Worm (Caenorhabditis elegans) whole organism, L2 larva: ENCODE results near the gene T20D3.6.

ENCODE experiments used
- C34F6.9 ChIP-seq: fragments of 150-350 bp; optimal IDR thresholded peaks from 2 replicates; lab custom pipeline; 2014; ENCODE audit warnings: missing biosample characterization, missing genetic modification characterization
- F13H6.1 ChIP-seq: sonication (generic microtip); optimal IDR thresholded peaks from 2 replicates; lab custom pipeline; 2016; ENCODE audit warnings: missing genetic modification characterization, missing compliant biosample characterization
- R02D3.7 ChIP-seq: fragments of 150-350 bp; optimal IDR thresholded peaks from 2 replicates; lab custom pipeline; 2014; ENCODE audit warnings: missing biosample characterization, missing genetic modification characterization
- Y55F3AM.14 ChIP-seq: fragments of 200-800 bp; sonication (Bioruptor generic); optimal IDR thresholded peaks from 2 replicates; lab custom pipeline; 2018; ENCODE audit warnings: mild to moderate bottlenecking, missing genetic modification characterization, missing compliant biosample characterization
- ZK546.5 ChIP-seq: sonication (generic microtip); optimal IDR thresholded peaks from 2 replicates; lab custom pipeline; 2017; ENCODE audit warnings: missing biosample characterization, missing genetic modification characterization
- alr-1 ChIP-seq: fragments of 150-350 bp; optimal IDR thresholded peaks from 2 replicates; lab custom pipeline; 2014; ENCODE audit warnings: missing biosample characterization, missing genetic modification characterization
- aly-2 ChIP-seq: fragments of 150-350 bp; optimal IDR thresholded peaks from 2 replicates; lab custom pipeline; 2014; ENCODE audit warnings: missing biosample characterization, missing genetic modification characterization
- blmp-1 ChIP-seq: sonication (generic microtip); optimal IDR thresholded peaks from 2 replicates; lab custom pipeline; 2017; ENCODE audit warnings: missing genetic modification characterization, mild to moderate bottlenecking, missing compliant biosample characterization, antibody characterized with exemption, moderate library complexity; ENCODE audit not compliant: insufficient read depth
- ceh-82 ChIP-seq: fragments of 150-350 bp; optimal IDR thresholded peaks from 2 replicates; lab custom pipeline; 2014; ENCODE audit warnings: missing biosample characterization, missing genetic modification characterization
- crh-2 ChIP-seq: sonication (generic microtip); optimal IDR thresholded peaks from 2 replicates; lab custom pipeline; 2017; ENCODE audit warnings: missing biosample characterization, missing genetic modification characterization
- dmd-4 ChIP-seq: sonication (generic microtip); optimal IDR thresholded peaks from 2 replicates; lab custom pipeline; 2017; ENCODE audit warnings: missing biosample characterization, missing genetic modification characterization
- egl-27 ChIP-seq: sonication (generic microtip); optimal IDR thresholded peaks from 3 replicates; lab custom pipeline; 2017; ENCODE audit warnings: missing biosample characterization, missing genetic modification reagents, missing genetic modification characterization
- elt-1 ChIP-seq: fragments of 150-350 bp; optimal IDR thresholded peaks from 2 replicates; lab custom pipeline; 2014; ENCODE audit warnings: missing biosample characterization, missing genetic modification characterization
- fos-1 ChIP-seq: fragments of 150-350 bp; optimal IDR thresholded peaks from 2 replicates; lab custom pipeline; 2014; ENCODE audit warnings: missing biosample characterization, missing genetic modification characterization
- lin-11 ChIP-seq: fragments of 150-350 bp; sonication (generic microtip); optimal IDR thresholded peaks from 2 replicates; lab custom pipeline; 2014; ENCODE audit warnings: missing biosample characterization, missing genetic modification characterization, inconsistent platforms, mixed read lengths
- lin-13 ChIP-seq: fragments of 150-350 bp; optimal IDR thresholded peaks from 2 replicates; lab custom pipeline; 2014; ENCODE audit warnings: missing biosample characterization, missing genetic modification reagents, missing genetic modification characterization
- lin-39 ChIP-seq: fragments of 150-350 bp; optimal IDR thresholded peaks from 2 replicates; lab custom pipeline; 2014; ENCODE audit warnings: missing biosample characterization, missing genetic modification reagents, missing genetic modification characterization
- lsy-2 ChIP-seq, 2 experiments: fragments of 150-350 bp in 1 of 2; sonication (generic microtip) in 1 of 2; optimal IDR thresholded peaks; 2 replicates each; lab custom pipeline; 2014 to 2017; ENCODE audit warnings: missing biosample characterization in 2 of 2, missing genetic modification characterization in 2 of 2
- mab-5 ChIP-seq: fragments of 150-350 bp; optimal IDR thresholded peaks from 2 replicates; lab custom pipeline; 2014; ENCODE audit warnings: missing biosample characterization, missing genetic modification characterization
- nhr-10 ChIP-seq: sonication (generic microtip); optimal IDR thresholded peaks from 2 replicates; lab custom pipeline; 2017; ENCODE audit warnings: missing biosample characterization, missing genetic modification characterization
- nhr-11 ChIP-seq: fragments of 150-350 bp; optimal IDR thresholded peaks from 2 replicates; lab custom pipeline; 2014; ENCODE audit warnings: missing biosample characterization, missing genetic modification characterization
- nhr-129 ChIP-seq: fragments of 150-350 bp; optimal IDR thresholded peaks from 2 replicates; lab custom pipeline; 2014; ENCODE audit warnings: missing biosample characterization, missing genetic modification characterization
- nhr-21 ChIP-seq: fragments of 150-350 bp; optimal IDR thresholded peaks from 2 replicates; lab custom pipeline; 2014; ENCODE audit warnings: missing biosample characterization, missing genetic modification characterization
- nhr-23 ChIP-seq: fragments of 150-350 bp; optimal IDR thresholded peaks from 2 replicates; lab custom pipeline; 2014; ENCODE audit warnings: missing biosample characterization, missing genetic modification reagents, missing genetic modification characterization
- nhr-237 ChIP-seq: fragments of 150-350 bp; optimal IDR thresholded peaks from 2 replicates; lab custom pipeline; 2014; ENCODE audit warnings: missing biosample characterization, missing genetic modification characterization
- nhr-77 ChIP-seq: fragments of 150-350 bp; optimal IDR thresholded peaks from 2 replicates; lab custom pipeline; 2014; ENCODE audit warnings: missing biosample characterization, missing genetic modification characterization
- sem-4 ChIP-seq: fragments of 150-350 bp; optimal IDR thresholded peaks from 2 replicates; lab custom pipeline; 2014; ENCODE audit warnings: missing biosample characterization, missing genetic modification reagents, missing genetic modification characterization
- skn-1 ChIP-seq: sonication (generic microtip); optimal IDR thresholded peaks from 2 replicates; lab custom pipeline; 2017; ENCODE audit warnings: missing biosample characterization, missing genetic modification characterization
- sma-9 ChIP-seq, 2 experiments: fragments of 150-350 bp in 1 of 2; sonication (generic microtip) in 1 of 2; optimal IDR thresholded peaks; 2 replicates each; lab custom pipeline; 2014 to 2016; ENCODE audit warnings: missing genetic modification characterization in 2 of 2, mild to moderate bottlenecking in 1 of 2, missing biosample characterization in 1 of 2, missing compliant biosample characterization in 1 of 2, missing genetic modification reagents in 1 of 2, moderate library complexity in 1 of 2
- snpc-4 ChIP-seq: fragments of 150-350 bp; optimal IDR thresholded peaks from 2 replicates; lab custom pipeline; 2014; ENCODE audit warnings: missing biosample characterization, missing genetic modification characterization
- unc-55 ChIP-seq: fragments of 150-350 bp; sonication (generic microtip); optimal IDR thresholded peaks from 3 replicates; lab custom pipeline; 2014; ENCODE audit warnings: missing biosample characterization, missing genetic modification reagents, missing genetic modification characterization
- unc-62 ChIP-seq: fragments of 150-350 bp; optimal IDR thresholded peaks from 2 replicates; lab custom pipeline; 2014; ENCODE audit warnings: missing biosample characterization, missing genetic modification reagents, missing genetic modification characterization
- zag-1 ChIP-seq: fragments of 150-350 bp; optimal IDR thresholded peaks from 2 replicates; lab custom pipeline; 2014; ENCODE audit warnings: missing biosample characterization, missing genetic modification characterization
- ztf-11 ChIP-seq: sonication (generic microtip); optimal IDR thresholded peaks from 2 replicates; lab custom pipeline; 2017; ENCODE audit warnings: missing biosample characterization, missing genetic modification characterization

The T20D3.6 gene

DNA sequence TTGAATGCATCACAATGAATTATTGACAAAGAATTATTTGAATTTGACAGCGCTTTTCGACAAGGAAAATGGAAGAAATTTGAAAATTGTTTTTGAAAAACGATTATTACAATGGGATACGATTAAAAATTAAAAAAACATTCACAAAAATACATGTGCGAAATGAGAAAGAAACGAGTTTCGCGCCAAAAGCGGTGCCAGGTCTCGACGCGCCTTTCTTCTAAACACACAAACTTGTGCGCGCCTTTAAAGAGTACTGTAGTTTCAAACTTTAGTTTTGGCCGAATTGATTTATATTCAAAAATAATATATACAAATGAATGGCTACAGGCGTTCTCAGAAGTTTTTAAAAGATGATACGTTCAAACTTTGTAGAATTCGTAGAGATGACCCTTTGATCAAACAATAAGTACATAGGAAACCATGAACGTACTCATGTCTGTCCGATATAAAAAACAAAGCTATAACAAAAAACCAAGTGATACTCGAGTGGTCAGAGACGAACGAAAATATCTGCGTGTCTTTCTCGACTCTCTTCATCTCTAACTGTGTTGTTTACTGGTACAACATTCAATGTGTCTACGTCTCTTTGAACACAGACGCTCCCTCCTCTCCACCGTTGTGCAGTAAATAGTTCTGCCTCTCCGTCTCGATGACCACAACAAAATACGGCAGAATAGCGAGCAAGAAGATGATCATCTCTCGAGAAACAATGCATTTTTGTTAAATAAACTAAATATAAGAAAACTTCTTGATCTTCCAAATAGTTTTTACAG lies 28.9 kb upstream of the T20D3.6 start:
- TF ChIP-seq egl-27 (peak; percentile 12), nhr-237 (tag; lab: Kevin White, UChicago) (no peak), lin-11 (tag; lab: Kevin White, UChicago) (no peak), crh-2 (tag; lab: Kevin White, UChicago) (no peak), aly-2 (tag; lab: Kevin White, UChicago) (no peak), nhr-77 (tag; lab: Kevin White, UChicago) (no peak), sma-9 (GFP tag; optimal IDR thresholded peaks at IDR 0.05; lab: Kevin White, UChicago) (peak; percentile 43), sma-9 (tag; optimal IDR thresholded peaks at IDR 0.05; lab: Kevin White, UChicago) (no peak), nhr-129 (tag; lab: Kevin White, UChicago) (peak; percentile 60), ztf-11 (tag; lab: Kevin White, UChicago) (no peak), C34F6.9 (peak; percentile 1), ceh-82 (tag; lab: Kevin White, UChicago) (no peak), F13H6.1 (tag; lab: Kevin White, UChicago) (peak; percentile 17), zag-1 (tag; lab: Kevin White, UChicago) (no peak), lin-39 (tag; lab: Kevin White, UChicago) (no peak), unc-62 (no peak), Y55F3AM.14 (GFP tag; lab: Kevin White, UChicago) (no peak), unc-55 (GFP tag; lab: Kevin White, UChicago) (peak; percentile 15), sem-4 (tag; lab: Kevin White, UChicago) (no peak), blmp-1 (tag; lab: Kevin White, UChicago) (no peak)

DNA sequence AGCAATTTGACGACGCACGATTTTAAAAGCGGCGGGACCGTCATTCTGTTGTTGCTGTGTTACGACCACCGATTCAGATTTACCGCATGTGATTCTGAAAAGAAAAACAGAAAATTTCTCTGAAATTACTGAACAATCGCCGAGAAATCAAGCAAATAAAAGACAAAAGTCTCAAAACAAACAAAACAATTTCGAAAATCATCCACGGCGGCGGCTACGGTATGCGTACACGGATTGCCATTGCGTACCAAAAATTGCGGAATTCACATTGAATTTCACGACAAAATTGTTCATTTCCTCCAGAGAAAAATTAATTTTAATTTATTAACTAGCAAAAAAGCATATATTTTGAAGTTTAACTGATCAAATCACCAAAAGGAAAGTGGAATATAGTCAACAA lies 27.3 kb upstream of the T20D3.6 start, which contains the start of gene pezo-1:
TSS of gene pezo-1 (minus strand) at position 101 of the 400 bp plus-strand sequence.
- no peak for TF ChIP-seq mab-5 (tag; lab: Kevin White, UChicago)
- peak in 1 of 2 experiments; percentile 34 for TF ChIP-seq lsy-2 (tag; optimal IDR thresholded peaks at IDR 0.05; lab: Kevin White, UChicago)

DNA sequence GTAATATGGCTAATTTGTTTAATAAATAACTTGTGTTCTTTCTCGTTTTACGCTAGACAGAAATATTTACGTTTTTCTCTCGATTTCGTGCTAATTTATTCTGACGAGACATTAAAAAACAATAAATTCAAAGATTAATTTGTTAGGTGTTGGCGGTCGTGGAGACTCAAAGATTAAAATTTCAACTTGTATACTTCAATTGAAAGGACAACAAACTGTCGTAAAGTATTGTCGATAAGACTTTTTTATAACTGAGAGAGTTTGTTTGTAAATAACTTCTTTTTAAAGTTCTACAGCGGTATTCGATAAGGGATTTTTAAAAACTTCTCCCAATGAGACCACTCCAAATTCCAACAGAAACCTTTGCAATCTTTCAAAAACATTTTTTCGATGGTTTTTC lies 14.6 kb upstream of the T20D3.6 start:
- TF ChIP-seq nhr-10 (tag; lab: Kevin White, UChicago) (no peak), R02D3.7 (tag; lab: Kevin White, UChicago) (no peak), snpc-4 (tag; lab: Kevin White, UChicago) (no peak), crh-2 (tag; lab: Kevin White, UChicago) (no peak), nhr-11 (tag; lab: Kevin White, UChicago) (no peak), ZK546.5 (tag; lab: Kevin White, UChicago) (no peak), lin-13 (GFP tag; lab: Kevin White, UChicago) (no peak), dmd-4 (tag; lab: Kevin White, UChicago) (no peak), nhr-23 (tag; lab: Kevin White, UChicago) (no peak), Y55F3AM.14 (GFP tag; lab: Kevin White, UChicago) (no peak), sma-9 (GFP tag; optimal IDR thresholded peaks at IDR 0.05; lab: Kevin White, UChicago) (no peak), sma-9 (tag; optimal IDR thresholded peaks at IDR 0.05; lab: Kevin White, UChicago) (no peak), nhr-129 (tag; lab: Kevin White, UChicago) (no peak), ceh-82 (tag; lab: Kevin White, UChicago) (no peak)

DNA sequence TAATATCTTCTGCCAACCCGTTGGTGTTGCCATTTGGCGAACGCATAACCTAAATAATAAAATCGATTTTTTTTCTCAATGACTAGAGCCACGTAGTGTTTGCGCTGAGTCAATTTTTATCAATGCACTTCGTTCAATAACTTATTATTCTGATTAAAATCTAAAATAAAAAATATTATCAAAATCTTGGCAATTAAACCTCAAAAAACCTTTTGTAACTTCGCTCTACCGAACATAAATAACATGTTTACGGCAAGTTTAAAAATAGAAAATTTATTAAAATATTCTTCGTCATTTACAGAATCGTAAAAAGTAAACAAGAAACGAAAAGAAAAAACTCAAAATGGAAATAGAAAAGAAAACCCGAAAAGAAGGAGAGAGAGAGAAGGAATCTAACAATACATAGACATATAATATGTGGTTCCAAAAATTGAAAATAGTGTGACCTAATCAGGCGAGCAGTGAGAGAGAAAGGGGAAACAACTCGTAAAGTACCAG lies 4.0 kb upstream of the T20D3.6 start, which contains the start of gene pigc-1:
TSS of gene pigc-1 (minus strand) at position 51 of the 498 bp plus-strand sequence.
- no peak for TF ChIP-seq nhr-21 (tag; lab: Kevin White, UChicago)
- no peak for TF ChIP-seq ztf-11 (tag; lab: Kevin White, UChicago)
- no peak for TF ChIP-seq ceh-82 (tag; lab: Kevin White, UChicago)
- TF ChIP-seq nhr-237 (tag; lab: Kevin White, UChicago), result no peak
- no peak for TF ChIP-seq alr-1 (tag; lab: Kevin White, UChicago)
- no peak for TF ChIP-seq nhr-11 (tag; lab: Kevin White, UChicago)
- TF ChIP-seq R02D3.7 (tag; lab: Kevin White, UChicago), result no peak
- no peak for TF ChIP-seq nhr-10 (tag; lab: Kevin White, UChicago)
- no peak for TF ChIP-seq elt-1
- TF ChIP-seq fos-1 (tag; lab: Kevin White, UChicago), result peak; percentile 20
- TF ChIP-seq skn-1 (tag; lab: Kevin White, UChicago), result no peak
- no peak for TF ChIP-seq aly-2 (tag; lab: Kevin White, UChicago)
- TF ChIP-seq nhr-23 (tag; lab: Kevin White, UChicago), result no peak
- TF ChIP-seq lin-39 (tag; lab: Kevin White, UChicago), result no peak
- peak; percentile 44 for TF ChIP-seq C34F6.9
- TF ChIP-seq, all 48 proteins: peak for 2
